Fruit fly (Drosophila melanogaster) Kc167 (cell line): Measurements from ENCODE around the gene Noa36.

Experiments
- Myc ChIP-seq: fragments of >200 bp; optimal IDR thresholded peaks from 2 replicates; lab custom pipeline; 2017; ENCODE audit warnings: missing external identifiers
- Sin3A ChIP-seq: fragments of >200 bp; optimal IDR thresholded peaks from 2 replicates; lab custom pipeline; 2018; ENCODE audit warnings: missing external identifiers
- h ChIP-seq: fragments of >200 bp; optimal IDR thresholded peaks from 3 replicates; lab custom pipeline; 2018; ENCODE audit warnings: missing external identifiers
- insv ChIP-seq: fragments of >200 bp; optimal IDR thresholded peaks from 3 replicates; lab custom pipeline; 2018; ENCODE audit warnings: missing external identifiers
- psq ChIP-seq: fragments of >200 bp; optimal IDR thresholded peaks from 2 replicates; lab custom pipeline; 2017; ENCODE audit warnings: missing external identifiers
- ttk ChIP-seq: sonication (Bioruptor generic); optimal IDR thresholded peaks from 2 replicates; lab custom pipeline; 2017; ENCODE audit warnings: missing external identifiers

The Noa36 gene

dm6 chr3R:28588395-28589050, 10.6 kb downstream of the Noa36 start:
- TF ChIP-seq Sin3A (lab: Kevin White, UChicago) (no peak), ttk (lab: Kevin White, UChicago) (no peak), insv (no peak), Myc (lab: Kevin White, UChicago) (no peak), psq (lab: Kevin White, UChicago) (no peak), h (lab: Kevin White, UChicago) (no peak)

- no peak for TF ChIP-seq Myc (lab: Kevin White, UChicago)
- no peak for TF ChIP-seq psq (lab: Kevin White, UChicago)
- no peak for TF ChIP-seq Sin3A (lab: Kevin White, UChicago)
- TF ChIP-seq ttk (lab: Kevin White, UChicago): no peak
- TF ChIP-seq h (lab: Kevin White, UChicago): no peak
- TF ChIP-seq insv: no peak
Observed at dm6 chr3R:28586943-28587342, 12.1 kb downstream of the Noa36 start.

dm6 chr3R:28586224-28586623, 12.9 kb downstream of the Noa36 start:
- TF ChIP-seq h (lab: Kevin White, UChicago) (no peak), Sin3A (lab: Kevin White, UChicago) (no peak), ttk (lab: Kevin White, UChicago) (no peak), insv (no peak), Myc (lab: Kevin White, UChicago) (no peak), psq (lab: Kevin White, UChicago) (no peak)

- TF ChIP-seq Myc (lab: Kevin White, UChicago) (no peak), h (lab: Kevin White, UChicago) (no peak)
Observed at dm6 chr3R:28585076-28585821, 13.8 kb downstream of the Noa36 start, which contains the start of gene fkh. Gene fkh, minus strand, starts transcription at chr3R:28585264.

- TF ChIP-seq Sin3A (lab: Kevin White, UChicago) (no peak), insv (no peak), h (lab: Kevin White, UChicago) (no peak), ttk (lab: Kevin White, UChicago) (no peak), psq (lab: Kevin White, UChicago) (no peak), Myc (lab: Kevin White, UChicago) (no peak)
Observed at dm6 chr3R:28584237-28584834, 14.8 kb downstream of the Noa36 start.

- TF ChIP-seq psq (lab: Kevin White, UChicago): no peak
- no peak for TF ChIP-seq h (lab: Kevin White, UChicago)
- TF ChIP-seq insv: no peak
- no peak for TF ChIP-seq ttk (lab: Kevin White, UChicago)
- TF ChIP-seq Myc (lab: Kevin White, UChicago): no peak
- TF ChIP-seq Sin3A (lab: Kevin White, UChicago): no peak
Observed at dm6 chr3R:28582629-28583028, 16.5 kb downstream of the Noa36 start.

dm6 chr3R:28580540-28581095, 18.5 kb downstream of the Noa36 start:
- no peak for TF ChIP-seq Sin3A (lab: Kevin White, UChicago)
- TF ChIP-seq h (lab: Kevin White, UChicago): no peak
- no peak for TF ChIP-seq ttk (lab: Kevin White, UChicago)
- TF ChIP-seq psq (lab: Kevin White, UChicago): no peak
- TF ChIP-seq Myc (lab: Kevin White, UChicago): no peak

- TF ChIP-seq ttk (lab: Kevin White, UChicago) (no peak), psq (lab: Kevin White, UChicago) (no peak), insv (no peak), h (lab: Kevin White, UChicago) (no peak), Myc (lab: Kevin White, UChicago) (no peak), Sin3A (lab: Kevin White, UChicago) (no peak)
Observed at dm6 chr3R:28580013-28580412, 19.1 kb downstream of the Noa36 start.

dm6 chr3R:28579501-28579900, 19.6 kb downstream of the Noa36 start:
- TF ChIP-seq psq (lab: Kevin White, UChicago): no peak
- TF ChIP-seq h (lab: Kevin White, UChicago): no peak
- TF ChIP-seq ttk (lab: Kevin White, UChicago): no peak
- TF ChIP-seq Sin3A (lab: Kevin White, UChicago): no peak
- no peak for TF ChIP-seq Myc (lab: Kevin White, UChicago)
- TF ChIP-seq insv: no peak

- TF ChIP-seq ttk (lab: Kevin White, UChicago) (no peak), insv (no peak), psq (lab: Kevin White, UChicago) (no peak), h (lab: Kevin White, UChicago) (no peak), Sin3A (lab: Kevin White, UChicago) (no peak), Myc (lab: Kevin White, UChicago) (no peak)
Observed at dm6 chr3R:28576838-28577237, 22.2 kb downstream of the Noa36 start.
